Worm (Caenorhabditis elegans) whole organism, L3 larva: Measurements from ENCODE around the gene H05C05.2.

Source experiments
- R02D3.7 ChIP-seq: fragments of 150-350 bp; optimal IDR thresholded peaks from 2 replicates; lab custom pipeline; 2014; ENCODE audit warnings: missing biosample characterization, missing genetic modification characterization
- ZK546.5 ChIP-seq: sonication (generic microtip); optimal IDR thresholded peaks from 2 replicates; lab custom pipeline; 2017; ENCODE audit warnings: missing biosample characterization, missing genetic modification characterization
- aly-2 ChIP-seq: fragments of 150-350 bp; optimal IDR thresholded peaks from 2 replicates; lab custom pipeline; 2014; ENCODE audit warnings: missing biosample characterization, missing genetic modification characterization
- ama-1 ChIP-seq: fragments of 150-350 bp; optimal IDR thresholded peaks from 2 replicates; lab custom pipeline; 2018
- ceh-16 ChIP-seq: sonication (generic microtip); optimal IDR thresholded peaks from 2 replicates; lab custom pipeline; 2017; ENCODE audit warnings: missing biosample characterization, missing genetic modification characterization
- ceh-28 ChIP-seq: fragments of 150-350 bp; optimal IDR thresholded peaks from 2 replicates; lab custom pipeline; 2014; ENCODE audit warnings: missing biosample characterization, missing genetic modification reagents, missing genetic modification characterization
- ceh-9 ChIP-seq: sonication (generic microtip); optimal IDR thresholded peaks from 2 replicates; lab custom pipeline; 2018; ENCODE audit warnings: missing biosample characterization, missing genetic modification characterization
- daf-12 ChIP-seq: fragments of 150-350 bp; optimal IDR thresholded peaks from 2 replicates; lab custom pipeline; 2014; ENCODE audit warnings: missing biosample characterization, missing genetic modification reagents, missing genetic modification characterization
- egl-27 ChIP-seq: sonication (generic microtip); optimal IDR thresholded peaks from 4 replicates; lab custom pipeline; 2017; ENCODE audit warnings: missing biosample characterization, missing genetic modification reagents, missing genetic modification characterization
- egl-5 ChIP-seq: fragments of 150-350 bp; optimal IDR thresholded peaks from 2 replicates; lab custom pipeline; 2017; ENCODE audit warnings: missing biosample characterization, missing genetic modification reagents, missing genetic modification characterization, inconsistent platforms
- elt-1 ChIP-seq: fragments of 150-350 bp; optimal IDR thresholded peaks from 2 replicates; lab custom pipeline; 2014; ENCODE audit warnings: missing biosample characterization, missing genetic modification characterization
- elt-2 ChIP-seq: sonication (generic microtip); optimal IDR thresholded peaks from 2 replicates; lab custom pipeline; 2016; ENCODE audit warnings: missing genetic modification reagents, mild to moderate bottlenecking, missing genetic modification characterization, missing compliant biosample characterization
- eor-1 ChIP-seq, 2 experiments: fragments of 150-350 bp; optimal IDR thresholded peaks; 2 replicates each; lab custom pipeline; 2014 to 2018; ENCODE audit warnings: missing biosample characterization in 2 of 2, missing genetic modification characterization in 2 of 2
- fkh-2 ChIP-seq: fragments of 150-350 bp; optimal IDR thresholded peaks from 2 replicates; lab custom pipeline; 2014; ENCODE audit warnings: missing biosample characterization, missing genetic modification reagents, missing genetic modification characterization
- hmg-11 ChIP-seq: sonication (generic microtip); optimal IDR thresholded peaks from 2 replicates; lab custom pipeline; 2016; ENCODE audit warnings: missing genetic modification characterization, missing compliant biosample characterization
- lin-15B ChIP-seq: fragments of 150-350 bp; optimal IDR thresholded peaks from 2 replicates; lab custom pipeline; 2014; ENCODE audit warnings: missing biosample characterization, missing genetic modification characterization
- lin-39 ChIP-seq: fragments of 150-350 bp; optimal IDR thresholded peaks from 2 replicates; lab custom pipeline; 2018; ENCODE audit warnings: missing biosample characterization, missing genetic modification reagents, missing genetic modification characterization
- lsy-12 ChIP-seq: sonication (generic microtip); optimal IDR thresholded peaks from 2 replicates; lab custom pipeline; 2016; ENCODE audit warnings: mild to moderate bottlenecking, missing genetic modification characterization, missing compliant biosample characterization
- nfya-1 ChIP-seq: sonication (generic microtip); optimal IDR thresholded peaks from 2 replicates; lab custom pipeline; 2017; ENCODE audit warnings: missing genetic modification characterization, mild to moderate bottlenecking, missing compliant biosample characterization, antibody characterized with exemption, moderate library complexity; ENCODE audit not compliant: insufficient read depth
- nhr-11 ChIP-seq: fragments of 150-350 bp; optimal IDR thresholded peaks from 2 replicates; lab custom pipeline; 2014; ENCODE audit warnings: missing biosample characterization, missing genetic modification characterization
- nhr-12 ChIP-seq: fragments of 150-350 bp; optimal IDR thresholded peaks from 2 replicates; lab custom pipeline; 2014; ENCODE audit warnings: missing biosample characterization, missing genetic modification characterization
- nhr-23 ChIP-seq: fragments of 150-350 bp; optimal IDR thresholded peaks from 2 replicates; lab custom pipeline; 2014; ENCODE audit warnings: missing biosample characterization, missing genetic modification reagents, missing genetic modification characterization
- nhr-237 ChIP-seq: fragments of 150-350 bp; optimal IDR thresholded peaks from 2 replicates; lab custom pipeline; 2014; ENCODE audit warnings: missing biosample characterization, missing genetic modification characterization
- nhr-25 ChIP-seq: sonication (generic microtip); optimal IDR thresholded peaks from 2 replicates; lab custom pipeline; 2017; ENCODE audit warnings: missing biosample characterization, missing genetic modification characterization
- nhr-43 ChIP-seq: sonication (generic microtip); optimal IDR thresholded peaks from 2 replicates; lab custom pipeline; 2016; ENCODE audit warnings: mild to moderate bottlenecking, missing genetic modification characterization, missing compliant biosample characterization; ENCODE audit not compliant: poor library complexity, severe bottlenecking
- nhr-67 ChIP-seq: fragments of 150-350 bp; optimal IDR thresholded peaks from 2 replicates; lab custom pipeline; 2014; ENCODE audit warnings: missing biosample characterization, missing genetic modification characterization
- nhr-77 ChIP-seq: fragments of 150-350 bp; optimal IDR thresholded peaks from 2 replicates; lab custom pipeline; 2014; ENCODE audit warnings: missing biosample characterization, missing genetic modification characterization
- pha-4 ChIP-seq: fragments of 150-350 bp; optimal IDR thresholded peaks from 2 replicates; lab custom pipeline; 2014; ENCODE audit warnings: missing biosample characterization, missing genetic modification reagents, missing genetic modification characterization
- pqm-1 ChIP-seq: fragments of 150-350 bp; optimal IDR thresholded peaks from 2 replicates; lab custom pipeline; 2017; ENCODE audit warnings: missing biosample characterization, missing genetic modification characterization, inconsistent platforms
- sea-2 ChIP-seq: fragments of 150-350 bp; sonication (generic microtip); optimal IDR thresholded peaks from 4 replicates; lab custom pipeline; 2014; ENCODE audit warnings: missing biosample characterization, missing genetic modification reagents, missing genetic modification characterization
- skn-1 ChIP-seq: fragments of 150-350 bp; optimal IDR thresholded peaks from 2 replicates; lab custom pipeline; 2014; ENCODE audit warnings: missing biosample characterization, missing genetic modification characterization
- tbx-2 ChIP-seq: sonication (generic microtip); optimal IDR thresholded peaks from 2 replicates; lab custom pipeline; 2016; ENCODE audit warnings: mild to moderate bottlenecking, missing genetic modification characterization, missing compliant biosample characterization
- unc-62 ChIP-seq: fragments of 150-350 bp; sonication (generic microtip); optimal IDR thresholded peaks from 4 replicates; lab custom pipeline; 2014; ENCODE audit warnings: missing biosample characterization, missing genetic modification reagents, missing genetic modification characterization
- ztf-11 ChIP-seq: fragments of 150-350 bp; optimal IDR thresholded peaks from 2 replicates; lab custom pipeline; 2014; ENCODE audit warnings: missing biosample characterization, missing genetic modification characterization
- ztf-4 ChIP-seq: fragments of 150-350 bp; optimal IDR thresholded peaks from 2 replicates; lab custom pipeline; 2014; ENCODE audit warnings: missing biosample characterization, missing genetic modification characterization

H05C05.2 gene

ce11 chrIII:2947251-2947650 is 18.2 kb downstream of the H05C05.2 start (continued):
- TF ChIP-seq ceh-9 (tag; lab: Kevin White, UChicago) (no peak), nhr-23 (tag; lab: Kevin White, UChicago) (peak; percentile 22), pqm-1 (no peak), R02D3.7 (tag; lab: Kevin White, UChicago) (no peak), tbx-2 (tag; lab: Kevin White, UChicago) (no peak), hmg-11 (tag; lab: Kevin White, UChicago) (peak; percentile 41), elt-1 (tag; lab: Kevin White, UChicago) (no peak), elt-2 (tag; lab: Kevin White, UChicago) (peak; percentile 19), lin-39 (tag; lab: Kevin White, UChicago) (peak; percentile 48), unc-62 (GFP tag; lab: Kevin White, UChicago) (no peak), skn-1 (tag; lab: Kevin White, UChicago) (no peak), ceh-16 (tag; lab: Kevin White, UChicago) (no peak), nhr-12 (tag; lab: Kevin White, UChicago) (no peak), ceh-28 (tag; lab: Kevin White, UChicago) (no peak), daf-12 (no peak), nhr-25 (peak; percentile 29)
- TF ChIP-seq, all 47 proteins: peak for 7

ce11 chrIII:2946626-2947168 is 18.7 kb downstream of the H05C05.2 start, which contains the start of gene H05C05.1:
Gene H05C05.1 (plus strand): TSS chrIII:2947118.
- TF ChIP-seq nhr-77, result no peak
- TF ChIP-seq sea-2, result no peak
- no peak for TF ChIP-seq elt-1 (tag; lab: Kevin White, UChicago)
- TF ChIP-seq R02D3.7 (tag; lab: Kevin White, UChicago), result no peak
- TF ChIP-seq ceh-28 (tag; lab: Kevin White, UChicago), result no peak
- no peak for TF ChIP-seq ama-1
- TF ChIP-seq fkh-2 (tag; lab: Kevin White, UChicago), result no peak
- TF ChIP-seq nhr-237, result no peak
- no peak for TF ChIP-seq nhr-11
- TF ChIP-seq elt-2 (tag; lab: Kevin White, UChicago), result no peak
- no peak for TF ChIP-seq egl-5 (tag; lab: Kevin White, UChicago)
- TF ChIP-seq aly-2 (tag; lab: Kevin White, UChicago), result no peak
- TF ChIP-seq pha-4, result no peak
- no peak for TF ChIP-seq ztf-4
- no peak for TF ChIP-seq nfya-1 (tag; lab: Kevin White, UChicago)

ce11 chrIII:2946101-2946500 is 19.3 kb downstream of the H05C05.2 start, which contains the start of gene H05C05.4:
Gene H05C05.4 (minus strand): TSS chrIII:2946201.
- TF ChIP-seq lin-39 (tag; lab: Kevin White, UChicago) (no peak), lsy-12 (no peak), ZK546.5 (tag; lab: Kevin White, UChicago) (no peak), elt-1 (tag; lab: Kevin White, UChicago) (no peak), lin-15B (tag; lab: Kevin White, UChicago) (no peak), eor-1 (tag; optimal IDR thresholded peaks at IDR 0.05; lab: Kevin White, UChicago) (no peak), egl-27 (tag; lab: Kevin White, UChicago) (no peak), nhr-23 (tag; lab: Kevin White, UChicago) (no peak), R02D3.7 (tag; lab: Kevin White, UChicago) (no peak), nhr-67 (tag; lab: Kevin White, UChicago) (no peak), nhr-43 (tag; lab: Kevin White, UChicago) (no peak), ztf-11 (no peak), nhr-12 (tag; lab: Kevin White, UChicago) (no peak)

- TF ChIP-seq nhr-11 (no peak), ceh-9 (tag; lab: Kevin White, UChicago) (no peak), hmg-11 (tag; lab: Kevin White, UChicago) (no peak), nhr-25 (no peak)
- TF ChIP-seq, all 47 proteins: peak for 0
These were observed 21.4 kb downstream of the H05C05.2 start, which contains the start of gene R10F2.6 for ce11 chrIII:2943995-2944394. Gene R10F2.6 (minus strand): TSS chrIII:2944095.
